Worm (Caenorhabditis elegans) whole organism, late embryonic: ENCODE results near the gene F41E7.2.

Experiments used
- C08G9.2 ChIP-seq: sonication (generic microtip); optimal IDR thresholded peaks from 2 replicates; lab custom pipeline; 2016; ENCODE audit warnings: mild to moderate bottlenecking, missing genetic modification characterization, moderate library complexity, missing compliant biosample characterization
- che-1 ChIP-seq: sonication (generic microtip); optimal IDR thresholded peaks from 2 replicates; lab custom pipeline; 2016; ENCODE audit warnings: mild to moderate bottlenecking, missing genetic modification characterization, missing compliant biosample characterization
- dmd-4 ChIP-seq: sonication (generic microtip); optimal IDR thresholded peaks from 2 replicates; lab custom pipeline; 2016; ENCODE audit warnings: borderline replicate concordance, missing genetic modification characterization, missing compliant biosample characterization
- dve-1 ChIP-seq: sonication (generic microtip); optimal IDR thresholded peaks from 2 replicates; lab custom pipeline; 2017; ENCODE audit warnings: antibody characterized with exemption, mild to moderate bottlenecking, missing genetic modification characterization, missing compliant biosample characterization
- fkh-10 ChIP-seq: fragments of 150-350 bp; optimal IDR thresholded peaks from 2 replicates; lab custom pipeline; 2014; ENCODE audit warnings: missing biosample characterization, missing genetic modification reagents, missing genetic modification characterization
- lin-11 ChIP-seq: fragments of 200-800 bp; sonication (Bioruptor generic); optimal IDR thresholded peaks from 2 replicates; lab custom pipeline; 2018; ENCODE audit warnings: mild to moderate bottlenecking, missing genetic modification characterization, missing compliant biosample characterization
- rnt-1 ChIP-seq: sonication (generic microtip); optimal IDR thresholded peaks from 2 replicates; lab custom pipeline; 2016; ENCODE audit warnings: missing genetic modification characterization, missing compliant biosample characterization
- sox-4 ChIP-seq: sonication (generic microtip); optimal IDR thresholded peaks from 2 replicates; lab custom pipeline; 2017; ENCODE audit warnings: mild to moderate bottlenecking, missing genetic modification characterization, inconsistent platforms, missing compliant biosample characterization

DNA sequence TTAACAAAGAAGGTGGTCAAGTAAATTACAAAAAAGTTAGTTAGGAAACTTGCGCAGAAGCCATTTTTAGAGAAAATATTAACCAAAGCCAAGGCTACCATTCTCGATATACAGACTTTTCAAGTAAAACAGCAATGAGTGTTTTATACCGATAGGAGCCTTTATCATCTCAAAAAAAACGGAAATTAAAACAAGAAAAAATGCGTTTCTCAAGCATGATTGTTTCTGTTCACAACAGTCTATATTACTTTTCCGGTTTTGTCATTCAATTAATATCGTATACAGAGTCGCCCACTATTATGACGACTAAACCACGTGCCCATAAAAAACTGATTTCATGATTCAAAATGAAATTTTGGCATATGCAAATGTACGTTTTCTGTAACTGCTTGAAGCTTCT is 32.6 kb upstream of the F41E7.2 start, which contains the start of gene str-74:
- TF ChIP-seq C08G9.2 (tag; lab: Kevin White, UChicago) (no peak), dve-1 (tag; lab: Kevin White, UChicago) (no peak), fkh-10 (no peak), sox-4 (tag; lab: Kevin White, UChicago) (no peak), dmd-4 (tag; lab: Kevin White, UChicago) (no peak), che-1 (no peak), rnt-1 (tag; lab: Kevin White, UChicago) (no peak), lin-11 (tag; lab: Kevin White, UChicago) (no peak)
